Worm (Caenorhabditis elegans) whole organism, L3 larva: ENCODE results near the gene cyp-13B1.

ENCODE experiments used
- ceh-9 ChIP-seq: sonication (generic microtip); optimal IDR thresholded peaks from 2 replicates; lab custom pipeline; 2018; ENCODE audit warnings: missing biosample characterization, missing genetic modification characterization
- daf-12 ChIP-seq: fragments of 150-350 bp; optimal IDR thresholded peaks from 2 replicates; lab custom pipeline; 2014; ENCODE audit warnings: missing biosample characterization, missing genetic modification reagents, missing genetic modification characterization
- jun-1 ChIP-seq: fragments of 150-350 bp; optimal IDR thresholded peaks from 2 replicates; lab custom pipeline; 2014; ENCODE audit warnings: missing biosample characterization, missing genetic modification reagents, missing genetic modification characterization
- nhr-11 ChIP-seq: fragments of 150-350 bp; optimal IDR thresholded peaks from 2 replicates; lab custom pipeline; 2014; ENCODE audit warnings: missing biosample characterization, missing genetic modification characterization
- nhr-237 ChIP-seq: fragments of 150-350 bp; optimal IDR thresholded peaks from 2 replicates; lab custom pipeline; 2014; ENCODE audit warnings: missing biosample characterization, missing genetic modification characterization
- nhr-25 ChIP-seq: sonication (generic microtip); optimal IDR thresholded peaks from 2 replicates; lab custom pipeline; 2017; ENCODE audit warnings: missing biosample characterization, missing genetic modification characterization
- snpc-4 ChIP-seq: fragments of 150-350 bp; optimal IDR thresholded peaks from 2 replicates; lab custom pipeline; 2014; ENCODE audit warnings: missing biosample characterization, missing genetic modification characterization
- unc-62 ChIP-seq: fragments of 150-350 bp; sonication (generic microtip); optimal IDR thresholded peaks from 4 replicates; lab custom pipeline; 2014; ENCODE audit warnings: missing biosample characterization, missing genetic modification reagents, missing genetic modification characterization

ce11 chrX:13383273-13383672 lies 26.2 kb downstream of the cyp-13B1 start:
- TF ChIP-seq snpc-4 (tag; lab: Kevin White, UChicago) = no peak
- TF ChIP-seq unc-62 = no peak
- TF ChIP-seq jun-1 (tag; lab: Kevin White, UChicago) = no peak
- TF ChIP-seq nhr-237 = no peak
- TF ChIP-seq nhr-25 (tag; lab: Kevin White, UChicago) = no peak
- no peak for TF ChIP-seq daf-12 (tag; lab: Kevin White, UChicago)
- no peak for TF ChIP-seq nhr-11 (tag; lab: Kevin White, UChicago)
- TF ChIP-seq ceh-9 (tag; lab: Kevin White, UChicago) = no peak
